Worm (Caenorhabditis elegans) whole organism, early embryonic: ENCODE data around the gene T05A8.1.

Experiments
- B0310.2 ChIP-seq: sonication (generic microtip); optimal IDR thresholded peaks from 2 replicates; lab custom pipeline; 2016; ENCODE audit warnings: mild to moderate bottlenecking, missing genetic modification characterization, missing compliant biosample characterization
- ama-1 ChIP-seq: fragments of 150-350 bp; optimal IDR thresholded peaks from 2 replicates; lab custom pipeline; 2014
- flt-1 ChIP-seq: fragments of 200-800 bp; sonication (Bioruptor generic); IDR thresholded peaks from 2 replicates; pipeline ENCODE4 v1.3.6; 2022; ENCODE audit warnings: missing genetic modification characterization, missing compliant biosample characterization
- scrt-1 ChIP-seq: fragments of 200-800 bp; sonication (Bioruptor generic); IDR thresholded peaks from 2 replicates; pipeline ENCODE4 v1.3.6; 2022; ENCODE audit warnings: missing genetic modification characterization, missing compliant biosample characterization
- sea-1 ChIP-seq: fragments of 200-800 bp; sonication (Bioruptor generic); conservative IDR thresholded peaks from 2 replicates; pipeline ENCODE4 v1.3.6; 2022; ENCODE audit warnings: missing genetic modification characterization, missing compliant biosample characterization
- tbx-37 ChIP-seq: fragments of 200-800 bp; sonication (Bioruptor generic); conservative IDR thresholded peaks from 2 replicates; pipeline ENCODE4 v1.3.6; 2022; ENCODE audit warnings: missing genetic modification reagents, missing genetic modification characterization, missing compliant biosample characterization
- tra-4 ChIP-seq: sonication (generic microtip); optimal IDR thresholded peaks from 2 replicates; lab custom pipeline; 2017; ENCODE audit warnings: missing genetic modification characterization, missing compliant biosample characterization

DNA sequence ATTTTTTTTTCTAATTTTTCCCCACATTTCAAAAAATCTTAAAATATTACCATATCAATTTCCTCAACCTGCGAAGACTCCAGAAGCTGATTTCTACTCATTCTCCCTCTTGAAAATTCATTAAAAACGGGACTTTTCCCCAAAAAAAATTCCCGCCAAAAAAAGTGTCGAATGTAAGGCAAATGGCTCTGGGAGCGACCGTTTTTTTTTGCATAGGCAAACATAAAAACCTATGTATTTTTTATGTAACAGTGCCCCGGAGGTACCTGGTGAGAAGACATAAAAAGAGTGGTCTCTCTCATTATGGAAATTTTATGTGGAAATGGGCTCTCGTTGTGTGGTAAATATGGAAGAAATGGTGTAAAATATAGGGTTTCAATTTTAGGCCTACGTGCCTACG lies 25.6 kb downstream of the T05A8.1 start, which contains the start of gene ceh-87:
- no peak for TF ChIP-seq tbx-37 (GFP tag; lab: Robert Waterston, UW)
- no peak for TF ChIP-seq flt-1 (GFP tag; lab: Robert Waterston, UW)
- no peak for TF ChIP-seq scrt-1 (GFP tag; lab: Robert Waterston, UW)
- no peak for TF ChIP-seq sea-1
- TF ChIP-seq B0310.2 (tag; lab: Kevin White, UChicago) = no peak
- no peak for TF ChIP-seq ama-1 (lab: Kevin White, UChicago)
- TF ChIP-seq tra-4 (tag; lab: Kevin White, UChicago) = no peak
